Fruit fly (Drosophila melanogaster) Kc167 (cell line): Measurements from ENCODE around the gene CG14147.

Source experiments
- Myc ChIP-seq: fragments of >200 bp; optimal IDR thresholded peaks from 2 replicates; lab custom pipeline; 2017; ENCODE audit warnings: missing external identifiers
- Sin3A ChIP-seq: fragments of >200 bp; optimal IDR thresholded peaks from 2 replicates; lab custom pipeline; 2018; ENCODE audit warnings: missing external identifiers
- h ChIP-seq: fragments of >200 bp; optimal IDR thresholded peaks from 3 replicates; lab custom pipeline; 2018; ENCODE audit warnings: missing external identifiers
- insv ChIP-seq: fragments of >200 bp; optimal IDR thresholded peaks from 3 replicates; lab custom pipeline; 2018; ENCODE audit warnings: missing external identifiers
- psq ChIP-seq: fragments of >200 bp; optimal IDR thresholded peaks from 2 replicates; lab custom pipeline; 2017; ENCODE audit warnings: missing external identifiers
- ttk ChIP-seq: sonication (Bioruptor generic); optimal IDR thresholded peaks from 2 replicates; lab custom pipeline; 2017; ENCODE audit warnings: missing external identifiers

CG14147 gene

DNA sequence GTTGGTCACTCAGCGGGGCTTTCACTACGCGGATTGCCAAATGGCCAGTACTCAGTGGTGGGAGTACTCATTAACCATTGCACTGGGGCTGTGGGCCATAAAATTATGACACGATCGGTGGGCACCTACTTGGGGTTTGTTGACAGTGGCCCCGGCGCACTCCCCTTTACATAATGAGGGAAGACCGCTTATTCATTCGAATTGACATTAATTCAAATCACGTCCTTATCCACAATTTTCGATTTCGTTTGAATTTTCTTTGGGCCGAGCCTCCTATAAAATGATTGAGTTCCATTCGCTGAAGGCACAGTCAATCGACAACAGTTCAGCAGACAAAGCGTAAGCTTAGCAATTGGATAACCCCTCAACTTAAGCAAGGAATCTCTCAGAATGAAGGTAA, at the start of gene CG14147:
CG14147 (plus strand) TSS at position 301 of the 400 bp plus-strand sequence.
- TF ChIP-seq insv (lab: Kevin White, UChicago), result no peak
- no peak for TF ChIP-seq ttk
- TF ChIP-seq Myc (lab: Kevin White, UChicago), result no peak
- TF ChIP-seq Sin3A, result no peak
- no peak for TF ChIP-seq psq
- no peak for TF ChIP-seq h (lab: Kevin White, UChicago)

DNA sequence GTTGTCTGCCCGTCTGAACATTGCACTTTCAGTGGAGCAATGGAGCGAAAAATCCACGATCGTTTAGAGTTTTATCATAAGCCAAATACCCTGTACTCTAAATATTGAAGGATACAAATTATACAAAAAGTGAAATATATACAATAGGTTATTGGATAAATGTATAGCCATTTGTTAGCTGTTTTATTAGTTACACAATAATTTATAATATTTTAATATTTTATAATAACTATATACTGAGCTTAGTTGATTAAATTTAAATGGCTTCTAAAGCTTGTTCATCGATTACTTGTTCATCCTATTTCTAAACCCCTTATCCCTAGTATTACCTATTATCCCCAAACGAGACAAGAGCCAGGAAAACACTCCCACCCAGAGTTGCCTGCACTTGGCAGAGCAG, 49.5 kb upstream of the CG14147 start:
- no peak for TF ChIP-seq ttk
- no peak for TF ChIP-seq psq

DNA sequence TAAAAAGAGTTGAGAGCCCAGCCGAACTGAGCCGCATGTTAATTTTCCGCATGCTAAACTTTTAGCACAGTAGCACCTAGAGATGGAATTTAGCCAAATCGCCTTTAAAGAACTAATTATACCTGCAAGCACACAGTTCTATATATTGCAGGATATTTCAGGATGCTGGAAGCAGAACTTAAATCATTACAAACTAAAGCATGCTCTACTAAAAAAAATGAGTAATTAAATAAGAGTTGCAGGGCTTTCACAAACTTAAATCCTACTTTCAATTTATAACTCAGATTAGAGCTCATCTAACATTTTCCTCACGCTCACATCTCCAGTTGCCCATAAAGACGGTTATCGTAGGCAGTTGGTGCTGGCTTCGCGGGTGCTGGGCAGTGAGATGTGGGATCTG, 47.8 kb upstream of the CG14147 start:
- TF ChIP-seq insv (lab: Kevin White, UChicago), result no peak
- no peak for TF ChIP-seq Myc (lab: Kevin White, UChicago)
- no peak for TF ChIP-seq Sin3A
- TF ChIP-seq h (lab: Kevin White, UChicago), result no peak
- no peak for TF ChIP-seq psq
- TF ChIP-seq ttk, result no peak

DNA sequence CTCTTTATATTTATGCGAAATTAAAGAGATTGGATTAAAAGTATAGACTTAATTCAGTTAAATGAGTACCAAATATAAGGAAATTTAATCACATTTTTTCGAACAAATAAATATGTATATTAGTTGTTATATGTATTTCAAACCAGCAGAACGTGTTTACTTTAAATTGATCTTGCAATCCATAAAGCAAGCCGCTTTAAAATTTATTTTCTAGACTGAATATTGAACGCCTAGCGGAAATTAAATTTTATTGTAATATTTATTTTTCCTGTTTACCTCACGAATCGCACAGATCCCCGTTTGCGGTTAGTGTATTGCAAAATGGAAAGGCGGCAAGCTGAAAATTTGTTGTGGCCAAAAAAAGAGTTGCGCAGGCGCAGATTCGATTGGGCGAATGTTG, 45.1 kb upstream of the CG14147 start:
- TF ChIP-seq ttk (no peak), Sin3A (no peak), psq (no peak), Myc (lab: Kevin White, UChicago) (no peak), insv (lab: Kevin White, UChicago) (no peak), h (lab: Kevin White, UChicago) (no peak)

DNA sequence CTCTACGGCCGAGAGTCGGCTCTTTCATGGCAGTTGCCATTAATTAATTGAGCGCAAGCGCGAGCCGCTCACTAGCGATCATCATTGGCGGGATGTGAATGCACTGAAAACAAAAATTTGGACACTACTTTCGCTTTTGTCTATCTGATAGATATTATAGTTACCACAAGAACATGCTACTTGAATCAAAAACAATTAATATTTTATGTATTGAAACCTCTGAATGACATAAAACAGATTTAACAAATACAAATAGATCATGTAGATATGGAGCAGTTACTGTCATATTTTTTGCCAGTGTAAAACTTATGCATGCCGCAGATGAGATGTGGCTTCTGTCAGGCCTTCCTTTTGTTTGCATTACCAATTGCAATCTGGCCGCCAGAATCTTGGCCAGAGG, 44.5 kb upstream of the CG14147 start:
- TF ChIP-seq ttk (no peak), h (lab: Kevin White, UChicago) (no peak), insv (lab: Kevin White, UChicago) (no peak), Myc (lab: Kevin White, UChicago) (no peak), psq (no peak), Sin3A (no peak)

DNA sequence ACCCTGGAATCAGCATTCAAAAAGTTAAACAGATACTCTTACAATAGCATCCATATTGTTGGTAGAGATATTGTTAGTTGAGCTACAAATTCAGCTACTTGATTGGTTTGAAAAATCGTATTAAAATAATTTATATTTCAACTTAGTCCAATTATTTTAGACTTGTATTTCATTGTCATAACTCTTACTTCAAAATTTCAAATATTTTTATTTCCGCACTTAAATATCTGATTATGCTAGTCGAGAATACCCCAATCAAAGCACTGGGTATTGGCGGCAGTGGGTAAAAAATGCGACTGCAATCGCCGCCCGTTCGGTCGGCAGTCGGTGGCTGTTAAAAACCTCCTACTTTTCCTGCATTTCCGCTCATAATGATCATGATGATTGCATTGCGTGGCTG, 43.6 kb upstream of the CG14147 start:
- TF ChIP-seq ttk, result no peak
- no peak for TF ChIP-seq h (lab: Kevin White, UChicago)
- TF ChIP-seq Myc (lab: Kevin White, UChicago), result no peak
- no peak for TF ChIP-seq Sin3A
- TF ChIP-seq psq, result no peak
- no peak for TF ChIP-seq insv (lab: Kevin White, UChicago)

DNA sequence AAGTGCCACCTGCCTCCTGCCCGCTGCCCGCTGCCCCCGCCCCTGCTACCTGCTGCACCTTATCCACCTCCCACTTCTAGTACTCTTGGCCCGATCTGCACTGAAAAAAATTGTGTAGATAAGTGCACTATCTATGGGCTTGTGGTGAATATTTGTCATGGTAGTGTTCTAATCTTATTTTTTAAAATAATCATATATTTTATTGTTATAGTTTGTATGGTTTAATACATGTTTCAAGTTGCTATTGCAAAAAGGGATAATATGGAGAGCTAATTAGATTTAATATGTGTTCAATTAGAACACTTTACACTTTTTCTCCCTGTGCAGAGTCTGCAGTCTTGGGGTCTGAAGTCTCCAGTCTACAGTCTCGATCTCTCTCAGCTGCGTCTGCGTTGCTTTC, 41.0 kb upstream of the CG14147 start:
- TF ChIP-seq insv (lab: Kevin White, UChicago) (no peak), ttk (no peak), Myc (lab: Kevin White, UChicago) (no peak), h (lab: Kevin White, UChicago) (no peak), Sin3A (no peak), psq (no peak)

DNA sequence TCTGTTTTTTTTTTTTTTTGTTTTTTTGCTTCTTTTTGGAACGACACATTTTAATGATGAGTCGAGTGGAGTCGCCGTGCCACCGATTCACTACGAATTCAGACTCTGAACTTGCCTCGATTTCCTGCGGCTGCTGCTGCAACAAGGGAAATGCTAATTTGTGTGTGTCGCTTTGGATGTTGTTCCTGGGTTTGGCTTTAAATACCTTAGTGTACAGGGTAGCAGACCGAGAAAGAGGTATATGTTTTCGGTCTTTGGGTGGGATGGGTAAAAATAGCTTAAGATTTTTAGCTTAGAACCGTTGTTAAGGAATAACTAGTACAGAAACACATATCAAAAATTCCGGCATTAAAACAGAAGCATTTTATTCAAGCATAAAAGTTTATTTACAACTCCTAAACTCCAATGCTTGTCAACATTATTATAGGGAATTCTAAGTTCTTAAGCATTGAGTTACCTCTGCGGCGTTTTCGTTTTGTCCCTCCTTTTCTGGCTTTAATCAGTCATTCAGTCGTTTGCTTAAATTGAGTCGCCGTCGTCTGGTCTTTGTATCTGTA, 37.4 kb upstream of the CG14147 start:
- TF ChIP-seq ttk (no peak), insv (lab: Kevin White, UChicago) (no peak), Sin3A (no peak), h (lab: Kevin White, UChicago) (no peak)

DNA sequence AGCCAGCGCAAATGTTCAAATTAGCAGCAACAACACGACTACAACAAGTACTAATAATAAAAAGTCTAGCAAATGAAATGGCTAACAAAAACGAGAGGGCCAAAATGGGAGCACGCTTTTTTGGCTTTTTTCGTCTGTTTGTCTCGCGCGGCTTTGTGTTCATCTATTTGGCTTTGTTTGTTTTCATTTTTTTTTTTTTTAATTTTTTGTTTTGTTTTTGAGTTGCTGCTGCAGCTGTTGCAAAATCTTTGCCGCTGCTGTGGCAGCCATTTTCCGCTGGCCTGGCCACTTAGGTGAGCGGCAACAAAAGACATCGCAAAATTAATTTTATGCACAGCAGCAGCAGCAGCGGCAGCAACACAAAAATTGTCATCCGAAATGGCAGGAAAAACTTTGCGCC, 34.3 kb upstream of the CG14147 start:
- no peak for TF ChIP-seq Sin3A
- TF ChIP-seq insv (lab: Kevin White, UChicago), result no peak
- no peak for TF ChIP-seq Myc (lab: Kevin White, UChicago)
- no peak for TF ChIP-seq ttk
- TF ChIP-seq h (lab: Kevin White, UChicago), result no peak

DNA sequence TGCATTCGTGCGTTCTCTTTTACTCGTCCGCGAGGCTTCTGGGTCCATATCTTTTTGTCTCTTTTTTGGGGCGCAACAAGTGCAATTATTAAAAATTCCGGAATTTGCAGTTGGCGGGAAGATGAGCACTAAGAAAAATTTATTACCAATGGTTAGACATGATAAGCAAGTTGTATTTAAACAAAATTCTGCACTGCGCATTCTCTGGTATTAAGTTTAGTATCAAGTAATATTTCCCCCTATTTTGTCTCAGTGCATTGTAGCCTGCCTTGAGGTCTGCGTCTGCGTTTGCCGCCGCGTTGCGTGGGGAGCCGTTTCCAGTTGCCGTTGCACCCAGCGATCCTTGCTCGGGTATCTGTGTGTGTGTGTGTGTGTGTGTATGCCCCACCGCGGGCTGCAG, 32.1 kb upstream of the CG14147 start:
- no peak for TF ChIP-seq insv (lab: Kevin White, UChicago)
- TF ChIP-seq ttk, result no peak
- TF ChIP-seq h (lab: Kevin White, UChicago), result no peak
- TF ChIP-seq Sin3A, result no peak
- TF ChIP-seq Myc (lab: Kevin White, UChicago), result no peak
- no peak for TF ChIP-seq psq

DNA sequence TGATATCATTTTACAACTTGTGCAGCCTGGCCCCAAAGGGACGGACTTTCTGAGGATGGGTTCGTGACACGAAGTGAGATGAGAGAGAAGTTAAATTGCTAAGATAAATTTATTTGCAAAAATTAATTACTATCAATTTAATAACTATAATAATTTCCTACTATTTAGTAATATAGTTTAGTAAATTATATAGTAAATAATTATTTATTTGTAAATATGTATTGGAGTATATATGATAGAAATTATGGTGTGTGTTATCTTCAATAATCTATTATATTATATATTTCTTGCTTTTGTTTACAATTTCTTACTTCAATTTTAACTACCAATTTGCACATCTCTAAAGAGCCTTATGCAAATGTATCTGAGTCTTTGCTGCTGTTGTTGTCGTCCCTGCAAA, 29.9 kb upstream of the CG14147 start:
- TF ChIP-seq h (lab: Kevin White, UChicago), result no peak
- TF ChIP-seq psq, result no peak
- no peak for TF ChIP-seq Myc (lab: Kevin White, UChicago)
- TF ChIP-seq Sin3A, result no peak
- no peak for TF ChIP-seq ttk
- TF ChIP-seq insv (lab: Kevin White, UChicago), result no peak

DNA sequence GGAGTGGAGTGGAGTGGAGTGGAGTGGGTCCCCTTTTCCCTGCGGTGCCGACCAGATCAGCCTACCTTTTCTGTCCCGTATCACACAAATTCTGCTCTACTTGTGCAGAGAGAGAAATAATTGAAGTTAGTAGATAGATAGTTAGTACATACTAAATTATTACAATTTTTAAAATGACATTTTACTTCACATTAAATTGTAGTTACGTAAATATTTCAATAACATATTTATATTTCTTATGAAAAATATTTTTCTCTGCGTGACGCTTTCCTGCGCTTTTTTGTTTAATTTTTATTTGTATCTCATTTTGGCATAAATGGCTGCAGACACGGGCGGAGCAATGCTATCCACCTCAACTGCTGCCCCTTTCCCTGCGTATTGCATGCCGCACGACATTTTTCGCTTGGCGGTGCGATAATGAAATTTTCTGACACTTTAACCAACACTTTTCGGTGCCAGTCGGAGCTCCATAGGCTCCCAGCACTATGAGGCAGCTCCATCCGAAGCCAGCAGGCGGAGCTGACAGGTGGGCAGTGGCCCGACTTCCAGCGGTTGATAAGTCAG, 25.6 kb upstream of the CG14147 start:
- no peak for TF ChIP-seq ttk
- TF ChIP-seq Myc (lab: Kevin White, UChicago), result no peak
- no peak for TF ChIP-seq psq
- TF ChIP-seq Sin3A, result no peak
- no peak for TF ChIP-seq h (lab: Kevin White, UChicago)
- TF ChIP-seq insv (lab: Kevin White, UChicago), result no peak

DNA sequence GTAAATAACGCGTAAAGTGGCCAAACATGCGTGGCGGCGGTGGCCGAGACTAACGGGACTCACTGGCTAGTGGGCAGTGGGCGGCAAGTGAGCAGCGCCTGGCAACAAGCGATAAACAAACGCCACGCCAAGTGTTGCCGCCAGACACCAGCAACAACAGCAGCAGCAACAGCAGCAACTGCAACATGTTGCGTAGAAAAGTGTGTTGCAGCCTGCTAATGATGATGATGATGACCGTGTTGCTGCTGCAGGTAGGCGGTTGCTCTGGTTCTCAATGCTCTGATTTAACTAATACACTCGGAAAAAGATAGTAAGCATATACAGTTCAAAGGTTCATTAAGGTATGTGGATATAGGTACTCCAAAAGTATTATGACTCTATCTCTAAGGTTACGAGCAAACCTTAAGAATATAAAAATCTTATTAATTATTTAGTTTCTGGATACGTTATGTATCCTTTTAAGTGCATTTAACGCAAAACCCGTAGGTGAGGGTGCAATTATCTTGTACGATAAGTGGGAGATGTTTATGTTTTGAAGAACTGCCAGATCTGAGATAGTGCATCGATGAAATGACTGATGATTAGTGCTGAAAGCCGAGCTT, 22.7 kb upstream of the CG14147 start:
- TF ChIP-seq ttk, result no peak
- no peak for TF ChIP-seq Myc (lab: Kevin White, UChicago)
- TF ChIP-seq h (lab: Kevin White, UChicago), result no peak
- TF ChIP-seq psq, result no peak
- no peak for TF ChIP-seq insv (lab: Kevin White, UChicago)
- no peak for TF ChIP-seq Sin3A
